Worm (Caenorhabditis elegans) whole organism, L2 larva: ENCODE results near the gene nhr-188.

Source experiments
- F13H6.1 ChIP-seq: sonication (generic microtip); optimal IDR thresholded peaks from 2 replicates; lab custom pipeline; 2016; ENCODE audit warnings: missing genetic modification characterization, missing compliant biosample characterization
- R02D3.7 ChIP-seq: fragments of 150-350 bp; optimal IDR thresholded peaks from 2 replicates; lab custom pipeline; 2014; ENCODE audit warnings: missing biosample characterization, missing genetic modification characterization
- Y55F3AM.14 ChIP-seq: fragments of 200-800 bp; sonication (Bioruptor generic); optimal IDR thresholded peaks from 2 replicates; lab custom pipeline; 2018; ENCODE audit warnings: mild to moderate bottlenecking, missing genetic modification characterization, missing compliant biosample characterization
- aly-2 ChIP-seq: fragments of 150-350 bp; optimal IDR thresholded peaks from 2 replicates; lab custom pipeline; 2014; ENCODE audit warnings: missing biosample characterization, missing genetic modification characterization
- ama-1 ChIP-seq: fragments of 150-350 bp; optimal IDR thresholded peaks from 2 replicates; lab custom pipeline; 2018; ENCODE audit warnings: inconsistent platforms
- ceh-16 ChIP-seq: fragments of 150-350 bp; optimal IDR thresholded peaks from 2 replicates; lab custom pipeline; 2014; ENCODE audit warnings: missing biosample characterization, missing genetic modification characterization
- ceh-82 ChIP-seq: fragments of 150-350 bp; optimal IDR thresholded peaks from 2 replicates; lab custom pipeline; 2014; ENCODE audit warnings: missing biosample characterization, missing genetic modification characterization
- crh-2 ChIP-seq: sonication (generic microtip); optimal IDR thresholded peaks from 2 replicates; lab custom pipeline; 2017; ENCODE audit warnings: missing biosample characterization, missing genetic modification characterization
- elt-3 ChIP-seq: sonication (generic microtip); optimal IDR thresholded peaks from 2 replicates; lab custom pipeline; 2017; ENCODE audit warnings: missing biosample characterization, missing genetic modification characterization
- fos-1 ChIP-seq: fragments of 150-350 bp; optimal IDR thresholded peaks from 2 replicates; lab custom pipeline; 2014; ENCODE audit warnings: missing biosample characterization, missing genetic modification characterization
- gmeb-1 ChIP-seq: fragments of 150-350 bp; optimal IDR thresholded peaks from 2 replicates; lab custom pipeline; 2014; ENCODE audit warnings: missing biosample characterization, missing genetic modification characterization
- lin-13 ChIP-seq: fragments of 150-350 bp; optimal IDR thresholded peaks from 2 replicates; lab custom pipeline; 2014; ENCODE audit warnings: missing biosample characterization, missing genetic modification reagents, missing genetic modification characterization
- lin-39 ChIP-seq: fragments of 150-350 bp; optimal IDR thresholded peaks from 2 replicates; lab custom pipeline; 2014; ENCODE audit warnings: missing biosample characterization, missing genetic modification reagents, missing genetic modification characterization
- lsy-2 ChIP-seq, 2 experiments: fragments of 150-350 bp in 1 of 2; sonication (generic microtip) in 1 of 2; optimal IDR thresholded peaks; 2 replicates each; lab custom pipeline; 2014 to 2017; ENCODE audit warnings: missing biosample characterization in 2 of 2, missing genetic modification characterization in 2 of 2
- mab-5 ChIP-seq: fragments of 150-350 bp; optimal IDR thresholded peaks from 2 replicates; lab custom pipeline; 2014; ENCODE audit warnings: missing biosample characterization, missing genetic modification characterization
- mbf-1 ChIP-seq: sonication (generic microtip); optimal IDR thresholded peaks from 2 replicates; lab custom pipeline; 2017; ENCODE audit warnings: missing biosample characterization, missing genetic modification characterization
- nhr-11 ChIP-seq: fragments of 150-350 bp; optimal IDR thresholded peaks from 2 replicates; lab custom pipeline; 2014; ENCODE audit warnings: missing biosample characterization, missing genetic modification characterization
- nhr-12 ChIP-seq: fragments of 150-350 bp; optimal IDR thresholded peaks from 2 replicates; lab custom pipeline; 2014; ENCODE audit warnings: missing biosample characterization, missing genetic modification characterization
- nhr-129 ChIP-seq: fragments of 150-350 bp; optimal IDR thresholded peaks from 2 replicates; lab custom pipeline; 2014; ENCODE audit warnings: missing biosample characterization, missing genetic modification characterization
- nhr-21 ChIP-seq: fragments of 150-350 bp; optimal IDR thresholded peaks from 2 replicates; lab custom pipeline; 2014; ENCODE audit warnings: missing biosample characterization, missing genetic modification characterization
- nhr-237 ChIP-seq: fragments of 150-350 bp; optimal IDR thresholded peaks from 2 replicates; lab custom pipeline; 2014; ENCODE audit warnings: missing biosample characterization, missing genetic modification characterization
- nhr-25 ChIP-seq: fragments of 150-350 bp; sonication (generic microtip); optimal IDR thresholded peaks from 3 replicates; lab custom pipeline; 2014; ENCODE audit warnings: missing biosample characterization, missing genetic modification characterization
- nhr-77 ChIP-seq: fragments of 150-350 bp; optimal IDR thresholded peaks from 2 replicates; lab custom pipeline; 2014; ENCODE audit warnings: missing biosample characterization, missing genetic modification characterization
- sem-4 ChIP-seq: fragments of 150-350 bp; optimal IDR thresholded peaks from 2 replicates; lab custom pipeline; 2014; ENCODE audit warnings: missing biosample characterization, missing genetic modification reagents, missing genetic modification characterization
- skn-1 ChIP-seq: sonication (generic microtip); optimal IDR thresholded peaks from 2 replicates; lab custom pipeline; 2017; ENCODE audit warnings: missing biosample characterization, missing genetic modification characterization
- sma-3 ChIP-seq: sonication (generic microtip); optimal IDR thresholded peaks from 2 replicates; lab custom pipeline; 2016; ENCODE audit warnings: missing genetic modification reagents, missing genetic modification characterization, missing compliant biosample characterization
- sma-9 ChIP-seq, 2 experiments: fragments of 150-350 bp in 1 of 2; sonication (generic microtip) in 1 of 2; optimal IDR thresholded peaks; 2 replicates each; lab custom pipeline; 2014 to 2016; ENCODE audit warnings: missing genetic modification characterization in 2 of 2, mild to moderate bottlenecking in 1 of 2, missing biosample characterization in 1 of 2, missing compliant biosample characterization in 1 of 2, missing genetic modification reagents in 1 of 2, moderate library complexity in 1 of 2
- snpc-4 ChIP-seq: fragments of 150-350 bp; optimal IDR thresholded peaks from 2 replicates; lab custom pipeline; 2014; ENCODE audit warnings: missing biosample characterization, missing genetic modification characterization
- unc-39 ChIP-seq: fragments of 150-350 bp; optimal IDR thresholded peaks from 2 replicates; lab custom pipeline; 2014; ENCODE audit warnings: missing biosample characterization, missing genetic modification characterization
- unc-55 ChIP-seq: fragments of 150-350 bp; sonication (generic microtip); optimal IDR thresholded peaks from 3 replicates; lab custom pipeline; 2014; ENCODE audit warnings: missing biosample characterization, missing genetic modification reagents, missing genetic modification characterization
- unc-62 ChIP-seq: fragments of 150-350 bp; optimal IDR thresholded peaks from 2 replicates; lab custom pipeline; 2014; ENCODE audit warnings: missing biosample characterization, missing genetic modification reagents, missing genetic modification characterization
- zag-1 ChIP-seq: fragments of 150-350 bp; optimal IDR thresholded peaks from 2 replicates; lab custom pipeline; 2014; ENCODE audit warnings: missing biosample characterization, missing genetic modification characterization

Gene nhr-188

DNA sequence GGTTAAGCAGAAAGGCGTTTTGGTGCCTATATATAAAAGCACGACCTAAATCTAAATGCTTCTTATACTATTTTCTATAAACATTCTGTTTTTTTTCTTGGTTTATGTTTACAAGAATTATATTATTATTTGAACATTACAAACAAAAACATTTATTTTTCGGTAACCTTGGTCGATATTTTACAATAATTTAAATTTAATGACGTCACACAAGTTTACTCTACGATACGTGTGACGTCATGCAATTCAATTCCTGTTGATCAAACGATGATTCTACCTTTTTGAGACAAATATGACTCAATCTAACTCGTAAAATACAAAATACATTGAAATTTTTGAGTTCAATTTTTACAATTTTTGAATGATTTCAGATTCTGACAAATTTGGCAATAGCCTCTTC, 38.4 kb upstream of the nhr-188 start:
- TF ChIP-seq Y55F3AM.14 (GFP tag; lab: Kevin White, UChicago) (no peak), lin-39 (tag; lab: Kevin White, UChicago) (no peak), snpc-4 (no peak), nhr-12 (tag; lab: Kevin White, UChicago) (no peak), nhr-77 (no peak)
- TF ChIP-seq, all 48 proteins: peak for 0

DNA sequence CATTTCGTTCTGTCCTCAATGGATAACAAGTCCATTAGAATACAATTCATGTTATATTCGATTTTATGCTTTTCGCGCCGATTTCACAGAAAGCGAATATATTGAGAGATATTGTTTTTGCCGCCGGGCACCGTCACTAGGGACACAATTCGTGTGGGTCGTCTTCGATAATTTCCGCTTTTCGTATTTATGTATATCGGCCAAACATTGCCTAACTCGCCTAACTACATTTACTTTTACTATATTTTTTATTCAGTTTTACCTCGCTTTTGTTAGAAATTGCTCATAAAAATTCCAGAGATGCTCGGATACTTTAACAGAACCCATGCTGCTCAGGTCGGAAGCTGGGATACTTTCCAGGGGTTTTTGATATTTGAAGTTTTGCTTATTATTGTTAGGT, 37.0 kb upstream of the nhr-188 start, which contains the start of gene sre-9:
sre-9 (plus strand) TSS at position 301 of the 400 bp plus-strand sequence.
- TF ChIP-seq lsy-2 (tag; optimal IDR thresholded peaks at IDR 0.05; lab: Kevin White, UChicago) = no peak
- TF ChIP-seq unc-62 (GFP tag; lab: Kevin White, UChicago) = no peak
- no peak for TF ChIP-seq snpc-4
- no peak for TF ChIP-seq nhr-25 (tag; lab: Kevin White, UChicago)
- TF ChIP-seq F13H6.1 (tag; lab: Kevin White, UChicago) = no peak
- no peak for TF ChIP-seq nhr-11 (tag; lab: Kevin White, UChicago)
- TF ChIP-seq lin-13 (GFP tag; lab: Kevin White, UChicago) = no peak
- no peak for TF ChIP-seq fos-1 (tag; lab: Kevin White, UChicago)
- TF ChIP-seq mab-5 = no peak
- TF ChIP-seq ceh-82 = no peak
- TF ChIP-seq ceh-16 (tag; lab: Kevin White, UChicago) = no peak
- no peak for TF ChIP-seq nhr-77
- no peak for TF ChIP-seq nhr-129 (tag; lab: Kevin White, UChicago)
- TF ChIP-seq skn-1 (tag; lab: Kevin White, UChicago) = no peak
- TF ChIP-seq gmeb-1 (tag; lab: Kevin White, UChicago) = no peak
- no peak for TF ChIP-seq nhr-21 (tag; lab: Kevin White, UChicago)
- no peak for TF ChIP-seq lin-39 (tag; lab: Kevin White, UChicago)
- no peak for TF ChIP-seq crh-2
- no peak for TF ChIP-seq sma-3 (GFP tag; lab: Kevin White, UChicago)
- TF ChIP-seq ama-1 (lab: Kevin White, UChicago) = no peak

DNA sequence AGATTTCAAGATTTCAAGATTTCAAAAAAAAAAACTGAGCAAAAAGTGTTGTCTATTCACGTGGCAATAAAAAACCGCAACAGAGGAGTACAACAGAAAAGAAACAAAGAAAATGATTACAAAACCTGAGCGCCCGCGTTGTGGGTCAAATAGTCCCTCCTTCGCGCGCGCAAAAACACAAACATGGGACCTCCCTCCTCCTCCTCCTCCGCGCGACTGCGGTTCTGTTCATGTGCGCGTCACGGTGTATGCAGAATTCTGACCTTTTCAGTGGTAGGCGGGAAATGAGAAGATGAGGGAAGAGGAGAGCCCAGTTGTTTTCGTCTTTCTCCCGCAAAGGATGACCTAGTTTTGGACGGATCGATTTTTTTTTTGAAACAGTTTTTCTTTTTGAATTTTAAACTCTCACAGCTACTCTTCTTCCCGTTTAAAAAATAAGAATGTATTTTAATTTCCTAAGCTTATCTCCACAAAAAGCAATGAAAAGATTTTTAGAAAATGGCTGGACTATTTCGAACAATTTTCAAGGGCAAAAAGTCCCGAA, 34.8 kb upstream of the nhr-188 start, which contains the start of gene C17E7.4:
C17E7.4 (plus strand) TSS at position 494 of the 544 bp plus-strand sequence.
- TF ChIP-seq unc-62 (GFP tag; lab: Kevin White, UChicago) (no peak), lin-39 (tag; lab: Kevin White, UChicago) (no peak)

DNA sequence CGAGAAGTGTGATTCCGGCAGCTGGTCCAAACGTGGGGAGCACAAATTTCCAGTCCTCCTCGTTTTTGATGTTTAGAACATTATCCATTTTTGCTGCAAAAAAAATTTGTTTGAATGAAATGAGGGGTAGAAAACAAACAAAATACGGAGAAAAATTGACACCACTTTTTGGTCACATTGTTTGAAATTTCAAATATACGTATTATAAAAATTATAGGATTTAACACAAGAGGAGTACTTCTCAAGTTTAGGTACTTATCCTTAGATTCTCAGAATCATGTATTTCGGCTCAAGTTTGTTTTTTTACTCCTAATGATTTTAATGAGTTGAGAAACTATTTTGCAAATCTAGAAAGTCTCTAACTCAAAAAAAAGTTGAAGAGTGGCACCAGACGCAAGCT, 34.3 kb upstream of the nhr-188 start, which contains the start of gene C17E7.12:
C17E7.12 (minus strand) TSS at position 101 of the 400 bp plus-strand sequence.
- TF ChIP-seq unc-55 (GFP tag; lab: Kevin White, UChicago) (no peak), R02D3.7 (no peak), elt-3 (tag; lab: Kevin White, UChicago) (no peak), nhr-21 (tag; lab: Kevin White, UChicago) (no peak), nhr-237 (no peak), unc-39 (no peak), sma-9 (GFP tag; optimal IDR thresholded peaks at IDR 0.05; lab: Kevin White, UChicago) (no peak), sma-9 (tag; optimal IDR thresholded peaks at IDR 0.05; lab: Kevin White, UChicago) (no peak), mab-5 (no peak), lsy-2 (tag; optimal IDR thresholded peaks at IDR 0.05; lab: Kevin White, UChicago) (no peak), sem-4 (tag; lab: Kevin White, UChicago) (no peak), crh-2 (no peak), skn-1 (tag; lab: Kevin White, UChicago) (no peak), lin-39 (tag; lab: Kevin White, UChicago) (no peak), nhr-25 (tag; lab: Kevin White, UChicago) (no peak), F13H6.1 (tag; lab: Kevin White, UChicago) (no peak), mbf-1 (tag; lab: Kevin White, UChicago) (no peak), nhr-11 (tag; lab: Kevin White, UChicago) (no peak), sma-3 (GFP tag; lab: Kevin White, UChicago) (no peak), nhr-77 (no peak), zag-1 (tag; lab: Kevin White, UChicago) (no peak)

DNA sequence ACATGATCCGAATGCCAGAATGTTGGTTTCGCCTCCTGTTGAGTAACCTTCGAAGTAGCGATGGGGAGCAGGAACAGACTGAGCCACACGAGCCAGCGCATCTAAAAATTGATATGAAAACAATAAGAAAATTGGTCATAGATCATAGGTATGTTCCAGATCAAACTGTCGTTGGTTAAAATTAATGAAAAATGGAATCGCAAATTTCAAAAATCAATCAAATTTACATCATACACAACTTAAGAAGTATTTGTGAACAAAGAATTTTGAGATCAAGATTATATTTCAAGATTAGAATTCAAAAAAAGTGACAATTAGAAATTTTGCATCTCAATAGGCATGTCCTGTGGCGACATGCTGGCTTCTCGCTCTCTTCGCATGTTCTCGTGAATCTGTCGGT, 33.1 kb upstream of the nhr-188 start, which contains the start of gene C17E7.9:
C17E7.9 (minus strand) TSS at position 101 of the 400 bp plus-strand sequence.
- TF ChIP-seq skn-1 (tag; lab: Kevin White, UChicago) (no peak), F13H6.1 (tag; lab: Kevin White, UChicago) (no peak), R02D3.7 (no peak), gmeb-1 (tag; lab: Kevin White, UChicago) (no peak), aly-2 (tag; lab: Kevin White, UChicago) (no peak), unc-62 (GFP tag; lab: Kevin White, UChicago) (no peak)
